Worm (Caenorhabditis elegans) whole organism, L1 larva: ENCODE data around the gene K06H6.1.

Experiments
- F16B12.6 ChIP-seq: fragments of 150-350 bp; optimal IDR thresholded peaks from 2 replicates; lab custom pipeline; 2014; ENCODE audit warnings: missing biosample characterization, missing genetic modification characterization
- dpl-1 ChIP-seq, 3 experiments: fragments of 150-350 bp in 2 of 3; sonication (generic microtip) in 1 of 3; optimal IDR thresholded peaks; 2 replicates each; lab custom pipeline; 2014 to 2017; ENCODE audit warnings: missing biosample characterization in 3 of 3, missing genetic modification characterization in 3 of 3, missing genetic modification reagents in 3 of 3
- lin-15B ChIP-seq: fragments of 150-350 bp; sonication (generic microtip); optimal IDR thresholded peaks from 3 replicates; lab custom pipeline; 2014; ENCODE audit warnings: missing biosample characterization, missing genetic modification characterization
- lsy-2 ChIP-seq, 2 experiments: fragments of 150-350 bp; optimal IDR thresholded peaks; 2 replicates each; lab custom pipeline; 2014; ENCODE audit warnings: missing biosample characterization in 2 of 2, missing genetic modification characterization in 2 of 2
- nhr-11 ChIP-seq: fragments of 150-350 bp; optimal IDR thresholded peaks from 2 replicates; lab custom pipeline; 2014; ENCODE audit warnings: missing biosample characterization, missing genetic modification characterization
- nhr-47 ChIP-seq: sonication (generic microtip); optimal IDR thresholded peaks from 2 replicates; lab custom pipeline; 2016; ENCODE audit warnings: mild to moderate bottlenecking, missing genetic modification characterization, moderate library complexity, missing compliant biosample characterization
- snpc-4 ChIP-seq: fragments of 150-350 bp; optimal IDR thresholded peaks from 2 replicates; lab custom pipeline; 2014; ENCODE audit warnings: missing biosample characterization, missing genetic modification characterization
- unc-30 ChIP-seq: sonication (generic microtip); optimal IDR thresholded peaks from 2 replicates; lab custom pipeline; 2017; ENCODE audit warnings: missing biosample characterization, missing genetic modification characterization
- ztf-11 ChIP-seq, 2 experiments: sonication (generic microtip); optimal IDR thresholded peaks; 2 replicates each; lab custom pipeline; 2016 to 2017; ENCODE audit warnings: missing genetic modification characterization in 2 of 2, missing biosample characterization in 1 of 2, missing compliant biosample characterization in 1 of 2

DNA sequence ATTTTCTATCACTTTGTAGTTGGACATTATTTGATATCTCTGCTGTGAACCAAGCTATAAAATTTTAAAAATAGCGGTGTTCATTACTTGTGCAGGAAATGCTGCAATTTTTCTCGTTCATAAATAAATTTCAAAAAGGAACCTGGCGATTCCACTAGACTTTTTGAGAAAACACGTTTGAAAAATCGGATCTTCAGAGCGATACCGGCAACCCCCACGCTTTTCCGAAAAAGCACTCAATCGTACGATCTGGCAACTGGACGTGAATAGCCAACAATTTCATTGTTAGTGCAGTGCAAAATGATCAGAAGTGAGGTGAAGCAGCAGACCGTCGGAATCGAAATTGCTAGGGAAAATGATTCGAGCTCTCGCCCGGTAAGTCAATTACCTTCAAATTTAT is 6.3 kb upstream of the K06H6.1 start, which contains the start of gene nstp-7:
- no peak for TF ChIP-seq lin-15B (tag; lab: Kevin White, UChicago)
- TF ChIP-seq ztf-11 (tag; optimal IDR thresholded peaks at IDR 0.05; lab: Kevin White, UChicago): no peak
- no peak for TF ChIP-seq F16B12.6
- no peak for TF ChIP-seq snpc-4 (tag; lab: Kevin White, UChicago)
- TF ChIP-seq nhr-47: no peak
- TF ChIP-seq lsy-2 (tag; optimal IDR thresholded peaks at IDR 0.05; lab: Kevin White, UChicago): no peak
- no peak for TF ChIP-seq dpl-1 (GFP tag; optimal IDR thresholded peaks at IDR 0.05; lab: Kevin White, UChicago)
- no peak for TF ChIP-seq unc-30 (tag; lab: Kevin White, UChicago)
- no peak for TF ChIP-seq nhr-11 (tag; lab: Kevin White, UChicago)
